1 fruit fly cellular context compared by ENCODE assay signal in genomic region chrX:11716731-11717326, dm6.
A peak's percentile ranks its signal among the peaks of the same experiment; 100 is the strongest.
TF ChIP-seq lines count a peak whose summit lies in the region.

Gene prtp, plus strand, starts transcription at chrX:11716756.

TF ChIP-seq in whole organism, embryonic, 481 proteins besides CTCF, POLR2A, EP300 and RAD21 (continued from another document and continues in another):
- TF ChIP-seq CG8281 (tag; optimal IDR thresholded peaks at IDR 0.05; lab: Kevin White, UChicago) (no peak), chinmo (GFP tag; IDR thresholded peaks at IDR 0.05; lab: Robert Waterston, UW; ENCODE audit: partially characterized antibody) (no peak), CG4854 (GFP tag; optimal IDR thresholded peaks at IDR 0.05; lab: Kevin White, UChicago) (no peak), bowl (GFP tag; IDR thresholded peaks at IDR 0.05; lab: Robert Waterston, UW) (no peak), gt (GFP tag; IDR thresholded peaks at IDR 0.05; lab: Robert Waterston, UW) (no peak), Spps (tag; optimal IDR thresholded peaks at IDR 0.05; lab: Kevin White, UChicago) (no peak), pnt (GFP tag; optimal IDR thresholded peaks at IDR 0.05; lab: Kevin White, UChicago) (no peak), CG6175 (GFP tag; IDR thresholded peaks at IDR 0.05; lab: Robert Waterston, UW) (no peak), CG16779 (GFP tag; IDR thresholded peaks at IDR 0.05; lab: Robert Waterston, UW) (no peak), CG1233 (GFP tag; optimal IDR thresholded peaks at IDR 0.05; lab: Kevin White, UChicago) (no peak), sisA (GFP tag; IDR thresholded peaks at IDR 0.05; lab: Robert Waterston, UW) (no peak; the same call in 1 of the 2 replicates), CG10543 (GFP tag; optimal IDR thresholded peaks at IDR 0.05; lab: Kevin White, UChicago) (no peak), CG11504 (tag; optimal IDR thresholded peaks at IDR 0.05; lab: Kevin White, UChicago) (no peak), Hey (tag; optimal IDR thresholded peaks at IDR 0.05; lab: Kevin White, UChicago) (no peak), mld (GFP tag; IDR thresholded peaks at IDR 0.05; lab: Robert Waterston, UW; ENCODE audit: partially characterized antibody) (0 out of 3 replicates have a peak, but pooled peaks have one; percentile 21), hbn (GFP tag; IDR thresholded peaks at IDR 0.05; lab: Robert Waterston, UW; ENCODE audit: partially characterized antibody) (no peak), CG3163 (GFP tag; optimal IDR thresholded peaks at IDR 0.05; lab: Kevin White, UChicago) (no peak), pb (GFP tag; optimal IDR thresholded peaks at IDR 0.05; lab: Kevin White, UChicago) (no peak), nmo (GFP tag; optimal IDR thresholded peaks at IDR 0.05; lab: Kevin White, UChicago) (peak; percentile 24), lov (optimal IDR thresholded peaks at IDR 0.05; lab: Kevin White, UChicago) (no peak), lov (GFP tag; IDR thresholded peaks at IDR 0.05; lab: Robert Waterston, UW) (no peak), Oli (tag; optimal IDR thresholded peaks at IDR 0.05; lab: Kevin White, UChicago) (no peak), pros (GFP tag; optimal IDR thresholded peaks at IDR 0.05; lab: Kevin White, UChicago) (no peak), ken (GFP tag; IDR thresholded peaks at IDR 0.05; lab: Robert Waterston, UW) (peak; percentile 55; the same call in 1 of the 3 replicates), NK7.1 (GFP tag; optimal IDR thresholded peaks at IDR 0.05; lab: Kevin White, UChicago) (no peak), CG3726 (GFP tag; IDR thresholded peaks at IDR 0.05; lab: Robert Waterston, UW) (no peak), Aef1 (GFP tag; IDR thresholded peaks at IDR 0.05; lab: Robert Waterston, UW) (no peak; the same call in 2 of the 3 replicates), CG11398 (GFP tag; optimal IDR thresholded peaks at IDR 0.05; lab: Kevin White, UChicago) (no peak), prd (optimal IDR thresholded peaks at IDR 0.05; lab: Kevin White, UChicago) (no peak), prd (GFP tag; IDR thresholded peaks at IDR 0.05; lab: Robert Waterston, UW) (no peak), fd102C (GFP tag; optimal IDR thresholded peaks at IDR 0.05; lab: Kevin White, UChicago) (no peak), insv (GFP tag; optimal IDR thresholded peaks at IDR 0.05; lab: Kevin White, UChicago) (no peak), emc (GFP tag; optimal IDR thresholded peaks at IDR 0.05; lab: Kevin White, UChicago) (no peak), zfh1 (GFP tag; IDR thresholded peaks at IDR 0.05; lab: Robert Waterston, UW) (no peak), Pdp1 (GFP tag; optimal IDR thresholded peaks at IDR 0.05; lab: Kevin White, UChicago) (no peak), CG8765 (GFP tag; IDR thresholded peaks at IDR 0.05; lab: Robert Waterston, UW) (no peak), sens (GFP tag; lab: Kevin White, UChicago) (no peak), Dip3 (GFP tag; optimal IDR thresholded peaks at IDR 0.05; lab: Kevin White, UChicago) (no peak), CG10654 (GFP tag; optimal IDR thresholded peaks at IDR 0.05; lab: Kevin White, UChicago) (peak; percentile 8), CG7928 (GFP tag; optimal IDR thresholded peaks at IDR 0.05; lab: Kevin White, UChicago) (no peak), esg (GFP tag; conservative IDR thresholded peaks at IDR 0.05; lab: Robert Waterston, UW) (no peak), sob (GFP tag; IDR thresholded peaks at IDR 0.05; lab: Robert Waterston, UW) (no peak), cwo (GFP tag; optimal IDR thresholded peaks at IDR 0.05; lab: Kevin White, UChicago) (no peak), CG16815 (GFP tag; optimal IDR thresholded peaks at IDR 0.05; lab: Kevin White, UChicago) (no peak), CG15269 (tag; optimal IDR thresholded peaks at IDR 0.05; lab: Kevin White, UChicago) (no peak), gcm2 (GFP tag; optimal IDR thresholded peaks at IDR 0.05; lab: Kevin White, UChicago) (no peak), tll (GFP tag; optimal IDR thresholded peaks at IDR 0.05; lab: Kevin White, UChicago) (no peak), CG17359 (tag; optimal IDR thresholded peaks at IDR 0.05; lab: Kevin White, UChicago) (no peak), ci (GFP tag; IDR thresholded peaks at IDR 0.05; lab: Robert Waterston, UW) (peak; percentile 40; the same call in 2 of the 3 replicates), CG6689 (GFP tag; IDR thresholded peaks at IDR 0.05; lab: Robert Waterston, UW) (no peak), Sry-δ (GFP tag; optimal IDR thresholded peaks at IDR 0.05; lab: Kevin White, UChicago) (peak; percentile 57), CG9727 (GFP tag; optimal IDR thresholded peaks at IDR 0.05; lab: Kevin White, UChicago) (no peak), E2f2 (GFP tag; IDR thresholded peaks at IDR 0.05; lab: Robert Waterston, UW) (peak; percentile 57), CG10565 (GFP tag; optimal IDR thresholded peaks at IDR 0.05; lab: Kevin White, UChicago) (no peak), CG12219 (GFP tag; optimal IDR thresholded peaks at IDR 0.05; lab: Kevin White, UChicago) (no peak), her (GFP tag; optimal IDR thresholded peaks at IDR 0.05; lab: Kevin White, UChicago) (no peak), Optix (GFP tag; IDR thresholded peaks at IDR 0.05; lab: Robert Waterston, UW) (no peak), Myb (GFP tag; optimal IDR thresholded peaks at IDR 0.05; lab: Kevin White, UChicago) (no peak), chm (GFP tag; IDR thresholded peaks at IDR 0.05; lab: Robert Waterston, UW) (0 out of 2 replicates have a peak, but pooled peaks have one; percentile 13), caup (GFP tag; optimal IDR thresholded peaks at IDR 0.05; lab: Kevin White, UChicago; ENCODE audit: severe bottlenecking) (no peak), CG42726 (GFP tag; IDR thresholded peaks at IDR 0.05; lab: Robert Waterston, UW; ENCODE audit: partially characterized antibody) (no peak), ato (GFP tag; IDR thresholded peaks at IDR 0.05; lab: Robert Waterston, UW; ENCODE audit: partially characterized antibody) (no peak; the same call in 1 of the 2 replicates), ssp (GFP tag; IDR thresholded peaks at IDR 0.05; lab: Robert Waterston, UW) (0 out of 2 replicates have a peak, but pooled peaks have one; percentile 19), org-1 (GFP tag; optimal IDR thresholded peaks at IDR 0.05; lab: Kevin White, UChicago) (no peak), shn (GFP tag; optimal IDR thresholded peaks at IDR 0.05; lab: Kevin White, UChicago) (no peak), B-H1 (GFP tag; IDR thresholded peaks at IDR 0.05; lab: Robert Waterston, UW) (no peak), CG12659 (GFP tag; optimal IDR thresholded peaks at IDR 0.05; lab: Kevin White, UChicago) (peak; percentile 23), CG6272 (GFP tag; IDR thresholded peaks at IDR 0.05; lab: Robert Waterston, UW) (no peak), az2 (GFP tag; optimal IDR thresholded peaks at IDR 0.05; lab: Kevin White, UChicago) (no peak), ranshi (GFP tag; IDR thresholded peaks at IDR 0.05; lab: Robert Waterston, UW) (no peak), CG4424 (GFP tag; optimal IDR thresholded peaks at IDR 0.05; lab: Kevin White, UChicago) (no peak), CG43689 (GFP tag; IDR thresholded peaks at IDR 0.05; lab: Robert Waterston, UW) (no peak), Bteb2 (GFP tag; optimal IDR thresholded peaks at IDR 0.05; lab: Kevin White, UChicago) (no peak), Lpt (GFP tag; optimal IDR thresholded peaks at IDR 0.05; lab: Kevin White, UChicago) (no peak), CG10431 (GFP tag; optimal IDR thresholded peaks at IDR 0.05; lab: Kevin White, UChicago) (no peak), CG18476 (GFP tag; optimal IDR thresholded peaks at IDR 0.05; lab: Kevin White, UChicago) (peak; percentile 34), Ets97D (GFP tag; optimal IDR thresholded peaks at IDR 0.05; lab: Kevin White, UChicago) (peak; percentile 67), CG10147 (GFP tag; optimal IDR thresholded peaks at IDR 0.05; lab: Kevin White, UChicago) (no peak), slp2 (GFP tag; optimal IDR thresholded peaks at IDR 0.05; lab: Kevin White, UChicago) (no peak), seq (GFP tag; IDR thresholded peaks at IDR 0.05; lab: Robert Waterston, UW) (no peak), CG30431 (GFP tag; optimal IDR thresholded peaks at IDR 0.05; lab: Kevin White, UChicago) (no peak), onecut (GFP tag; IDR thresholded peaks at IDR 0.05; lab: Robert Waterston, UW) (no peak), dan (GFP tag; IDR thresholded peaks at IDR 0.05; lab: Robert Waterston, UW) (no peak), Lim3 (GFP tag; IDR thresholded peaks at IDR 0.05; lab: Robert Waterston, UW) (no peak), Sin3A (optimal IDR thresholded peaks at IDR 0.05; lab: Kevin White, UChicago) (peak; percentile 44), CG12104 (GFP tag; optimal IDR thresholded peaks at IDR 0.05; lab: Kevin White, UChicago) (no peak), pum (GFP tag; optimal IDR thresholded peaks at IDR 0.05; lab: Kevin White, UChicago) (no peak), CG17328 (GFP tag; IDR thresholded peaks at IDR 0.05; lab: Robert Waterston, UW) (peak; percentile 29; the same call in 1 of the 2 replicates), CG2875 (GFP tag; optimal IDR thresholded peaks at IDR 0.05; lab: Kevin White, UChicago) (no peak), Ravus (GFP tag; IDR thresholded peaks at IDR 0.05; lab: Robert Waterston, UW) (no peak), CG11456 (GFP tag; IDR thresholded peaks at IDR 0.05; lab: Robert Waterston, UW) (no peak), sd (tag; optimal IDR thresholded peaks at IDR 0.05; lab: Kevin White, UChicago) (no peak), hb (GFP tag; IDR thresholded peaks at IDR 0.05; lab: Robert Waterston, UW; ENCODE audit: partially characterized antibody) (no peak), CG7987 (GFP tag; optimal IDR thresholded peaks at IDR 0.05; lab: Kevin White, UChicago) (no peak), Dbx (GFP tag; IDR thresholded peaks at IDR 0.05; lab: Robert Waterston, UW) (no peak), bsh (GFP tag; optimal IDR thresholded peaks at IDR 0.05; lab: Kevin White, UChicago) (peak in 1 of 2 experiments; percentile 21), maf-S (GFP tag; optimal IDR thresholded peaks at IDR 0.05; lab: Kevin White, UChicago) (no peak), CG32772 (GFP tag; IDR thresholded peaks at IDR 0.05; lab: Robert Waterston, UW) (no peak), gcm (GFP tag; optimal IDR thresholded peaks at IDR 0.05; lab: Kevin White, UChicago) (no peak), Kr (GFP tag; optimal IDR thresholded peaks at IDR 0.05; lab: Kevin White, UChicago) (no peak), odd (GFP tag; optimal IDR thresholded peaks at IDR 0.05; lab: Kevin White, UChicago) (no peak), D (optimal IDR thresholded peaks at IDR 0.05; lab: Kevin White, UChicago) (no peak), D (GFP tag; optimal IDR thresholded peaks at IDR 0.05; lab: Kevin White, UChicago) (no peak), salm (tag; optimal IDR thresholded peaks at IDR 0.05; lab: Kevin White, UChicago) (no peak), Tbp (GFP tag; optimal IDR thresholded peaks at IDR 0.05; lab: Kevin White, UChicago) (no peak), CG11247 (GFP tag; IDR thresholded peaks at IDR 0.05; lab: Robert Waterston, UW) (no peak), ac (GFP tag; optimal IDR thresholded peaks at IDR 0.05; lab: Kevin White, UChicago) (no peak), CG1602 (GFP tag; optimal IDR thresholded peaks at IDR 0.05; lab: Kevin White, UChicago) (no peak), CHES-1-like (GFP tag; optimal IDR thresholded peaks at IDR 0.05; lab: Kevin White, UChicago) (no peak), B-H2 (GFP tag; optimal IDR thresholded peaks at IDR 0.05; lab: Kevin White, UChicago) (no peak), CG10274 (GFP tag; optimal IDR thresholded peaks at IDR 0.05; lab: Kevin White, UChicago) (no peak), CG3407 (GFP tag; optimal IDR thresholded peaks at IDR 0.05; lab: Kevin White, UChicago) (no peak), pita (GFP tag; optimal IDR thresholded peaks at IDR 0.05; lab: Kevin White, UChicago) (no peak), CG15073 (GFP tag; optimal IDR thresholded peaks at IDR 0.05; lab: Kevin White, UChicago) (no peak), ase (GFP tag; IDR thresholded peaks at IDR 0.05; lab: Robert Waterston, UW) (no peak), sim (GFP tag; IDR thresholded peaks at IDR 0.05; lab: Robert Waterston, UW) (no peak), rib (GFP tag; IDR thresholded peaks at IDR 0.05; lab: Robert Waterston, UW) (no peak; the same call in 1 of the 2 replicates), Dip2 (GFP tag; IDR thresholded peaks at IDR 0.05; lab: Robert Waterston, UW) (no peak), Bgb (GFP tag; IDR thresholded peaks at IDR 0.05; lab: Robert Waterston, UW; ENCODE audit: partially characterized antibody) (no peak), CG17385 (GFP tag; optimal IDR thresholded peaks at IDR 0.05; lab: Kevin White, UChicago) (no peak), CG2116 (GFP tag; optimal IDR thresholded peaks at IDR 0.05; lab: Kevin White, UChicago) (peak; percentile 92), nerfin-1 (tag; optimal IDR thresholded peaks at IDR 0.05; lab: Kevin White, UChicago) (no peak), CG7357 (GFP tag; IDR thresholded peaks at IDR 0.05; lab: Robert Waterston, UW) (no peak), BtbVII (GFP tag; optimal IDR thresholded peaks at IDR 0.05; lab: Kevin White, UChicago) (no peak), CG32532 (GFP tag; IDR thresholded peaks at IDR 0.05; lab: Robert Waterston, UW) (no peak; the same call in none of the 2 replicates), Nf-YB (GFP tag; optimal IDR thresholded peaks at IDR 0.05; lab: Kevin White, UChicago) (no peak), fru (optimal IDR thresholded peaks at IDR 0.05; lab: Kevin White, UChicago) (no peak), ewg (GFP tag; optimal IDR thresholded peaks at IDR 0.05; lab: Kevin White, UChicago) (no peak), CG12769 (tag; optimal IDR thresholded peaks at IDR 0.05; lab: Kevin White, UChicago) (no peak), CG10209 (GFP tag; optimal IDR thresholded peaks at IDR 0.05; lab: Kevin White, UChicago) (no peak), CG9437 (GFP tag; optimal IDR thresholded peaks at IDR 0.05; lab: Kevin White, UChicago) (no peak), Antp (GFP tag; optimal IDR thresholded peaks at IDR 0.05; lab: Kevin White, UChicago) (no peak), tna (GFP tag; IDR thresholded peaks at IDR 0.05; lab: Robert Waterston, UW; ENCODE audit: partially characterized antibody) (no peak), CG13624 (GFP tag; optimal IDR thresholded peaks at IDR 0.05; lab: Kevin White, UChicago) (no peak), CG8089 (GFP tag; optimal IDR thresholded peaks at IDR 0.05; lab: Kevin White, UChicago) (no peak), nau (GFP tag; optimal IDR thresholded peaks at IDR 0.05; lab: Kevin White, UChicago) (no peak), CG17829 (tag; optimal IDR thresholded peaks at IDR 0.05; lab: Kevin White, UChicago) (no peak), Sox102F (GFP tag; optimal IDR thresholded peaks at IDR 0.05; lab: Kevin White, UChicago) (peak; percentile 18)
